Fruit fly (Drosophila melanogaster) whole organism, embryonic: ENCODE measurements around the gene CG31122.

ENCODE experiments used
- Blimp-1 ChIP-seq: fragments of 200-800 bp; sonication (Bioruptor generic); optimal IDR thresholded peaks from 3 replicates; lab custom pipeline; 2018; ENCODE audit warnings: missing biosample characterization, missing genetic modification characterization, mild to moderate bottlenecking, moderate library complexity, missing genetic modification reagents
- C15 ChIP-seq: fragments of 200-800 bp; sonication (Bioruptor generic); IDR thresholded peaks from 3 replicates; pipeline ENCODE4 v1.3.6; 2022; ENCODE audit warnings: missing biosample characterization, missing genetic modification characterization
- CG11398 ChIP-seq: fragments of 200-800 bp; sonication (Bioruptor generic); optimal IDR thresholded peaks from 2 replicates; lab custom pipeline; 2016; ENCODE audit warnings: missing biosample characterization, missing genetic modification characterization
- CG11695 ChIP-seq: fragments of 200-800 bp; sonication (Bioruptor generic); IDR thresholded peaks from 3 replicates; pipeline ENCODE4 v1.3.6; 2022; ENCODE audit warnings: missing biosample characterization, missing genetic modification characterization
- CG14667 ChIP-seq: fragments of 200-800 bp; sonication (Bioruptor generic); IDR thresholded peaks from 2 replicates; pipeline ENCODE4 v1.3.6; 2022; ENCODE audit warnings: missing biosample characterization, missing genetic modification characterization
- CG18476 ChIP-seq: fragments of 200-800 bp; sonication (Bioruptor generic); optimal IDR thresholded peaks from 2 replicates; lab custom pipeline; 2016; ENCODE audit warnings: missing biosample characterization, mild to moderate bottlenecking, missing genetic modification characterization
- CG2129 ChIP-seq: fragments of 200-800 bp; sonication (Bioruptor generic); IDR thresholded peaks from 2 replicates; pipeline ENCODE4 v1.3.6; 2022; ENCODE audit warnings: missing biosample characterization, missing genetic modification characterization; ENCODE audit not compliant: partially characterized antibody
- CG31224 ChIP-seq: fragments of 200-800 bp; sonication (Bioruptor generic); IDR thresholded peaks from 2 replicates; pipeline ENCODE4 v1.3.6; 2022; ENCODE audit warnings: missing biosample characterization, missing genetic modification characterization
- CG34376 ChIP-seq: fragments of 200-800 bp; sonication (Bioruptor generic); optimal IDR thresholded peaks from 2 replicates; lab custom pipeline; 2018; ENCODE audit warnings: missing biosample characterization, mild to moderate bottlenecking, missing genetic modification characterization
- CG42726 ChIP-seq: fragments of 200-800 bp; sonication (Bioruptor generic); IDR thresholded peaks from 2 replicates; pipeline ENCODE4 v1.3.6; 2022; ENCODE audit warnings: missing biosample characterization, missing genetic modification characterization; ENCODE audit not compliant: partially characterized antibody
- CG5245 ChIP-seq: fragments of 200-800 bp; sonication (Bioruptor generic); optimal IDR thresholded peaks from 3 replicates; lab custom pipeline; 2016; ENCODE audit warnings: missing biosample characterization, missing genetic modification characterization
- CG6254 ChIP-seq: fragments of 200-800 bp; sonication (Bioruptor generic); optimal IDR thresholded peaks from 3 replicates; lab custom pipeline; 2017; ENCODE audit warnings: mild to moderate bottlenecking, missing biosample characterization, missing genetic modification reagents, missing genetic modification characterization
- CG8478 ChIP-seq: fragments of >200 bp; optimal IDR thresholded peaks from 2 replicates; lab custom pipeline; 2018
- Dll ChIP-seq: fragments of 200-800 bp; sonication (Bioruptor generic); IDR thresholded peaks from 4 replicates; pipeline ENCODE4 v1.3.6; 2022; ENCODE audit warnings: missing biosample characterization, missing genetic modification characterization; ENCODE audit not compliant: partially characterized antibody
- Drgx ChIP-seq: fragments of 200-800 bp; sonication (Bioruptor generic); IDR thresholded peaks from 2 replicates; pipeline ENCODE4 v1.3.6; 2022; ENCODE audit warnings: missing biosample characterization, missing genetic modification characterization
- Elba2 ChIP-seq: fragments of 200-800 bp; sonication (Bioruptor generic); optimal IDR thresholded peaks from 3 replicates; lab custom pipeline; 2016; ENCODE audit warnings: missing biosample characterization, missing genetic modification characterization
- Gug ChIP-seq: fragments of 200-800 bp; sonication (Bioruptor generic); IDR thresholded peaks from 4 replicates; pipeline ENCODE4 v1.3.6; 2022; ENCODE audit warnings: missing biosample characterization, missing genetic modification characterization
- Kr ChIP-seq: fragments of 200-800 bp; sonication (Bioruptor generic); optimal IDR thresholded peaks from 2 replicates; lab custom pipeline; 2017; ENCODE audit warnings: missing biosample characterization, mild to moderate bottlenecking, missing genetic modification characterization
- Oaz ChIP-seq: fragments of 200-800 bp; sonication (Bioruptor generic); IDR thresholded peaks from 2 replicates; pipeline ENCODE4 v1.3.6; 2022; ENCODE audit warnings: missing biosample characterization, missing genetic modification characterization
- Pdp1 ChIP-seq, 2 experiments: fragments of 200-800 bp; sonication (Bioruptor generic); optimal IDR thresholded peaks; 3 replicates each; lab custom pipeline; 2016; ENCODE audit warnings: missing biosample characterization in 2 of 2, missing genetic modification characterization in 2 of 2, mild to moderate bottlenecking in 1 of 2, moderate library complexity in 1 of 2
- Ravus ChIP-seq: fragments of 200-800 bp; sonication (Bioruptor generic); IDR thresholded peaks from 2 replicates; pipeline ENCODE4 v1.3.6; 2022; ENCODE audit warnings: missing biosample characterization, missing genetic modification characterization
- Scr ChIP-seq: fragments of 200-800 bp; sonication (Bioruptor generic); IDR thresholded peaks from 2 replicates; pipeline ENCODE4 v1.3.6; 2022; ENCODE audit warnings: missing biosample characterization, missing genetic modification characterization; ENCODE audit not compliant: partially characterized antibody
- Spps ChIP-seq: fragments of 200-800 bp; sonication (Bioruptor generic); optimal IDR thresholded peaks from 2 replicates; lab custom pipeline; 2018; ENCODE audit warnings: missing biosample characterization, mild to moderate bottlenecking, missing genetic modification characterization
- Vsx1 ChIP-seq: fragments of 200-800 bp; sonication (Bioruptor generic); optimal IDR thresholded peaks from 2 replicates; lab custom pipeline; 2017; ENCODE audit warnings: missing biosample characterization, mild to moderate bottlenecking, missing genetic modification characterization, missing genetic modification reagents
- Xbp1 ChIP-seq: fragments of 200-800 bp; sonication (Bioruptor generic); optimal IDR thresholded peaks from 3 replicates; lab custom pipeline; 2016; ENCODE audit warnings: missing biosample characterization, mild to moderate bottlenecking, missing genetic modification characterization
- Xrp1 ChIP-seq: fragments of 200-800 bp; sonication (Bioruptor generic); IDR thresholded peaks from 2 replicates; pipeline ENCODE4 v1.3.6; 2022; ENCODE audit warnings: missing biosample characterization, missing genetic modification characterization
- amos ChIP-seq: fragments of 200-800 bp; sonication (Bioruptor generic); IDR thresholded peaks from 2 replicates; pipeline ENCODE4 v1.3.6; 2022; ENCODE audit warnings: missing biosample characterization, missing genetic modification characterization; ENCODE audit not compliant: partially characterized antibody
- ap ChIP-seq: fragments of 200-800 bp; sonication (Bioruptor generic); IDR thresholded peaks from 2 replicates; pipeline ENCODE4 v1.3.6; 2022; ENCODE audit warnings: missing biosample characterization, missing genetic modification characterization
- cato ChIP-seq: fragments of 200-800 bp; sonication (Bioruptor generic); optimal IDR thresholded peaks from 2 replicates; lab custom pipeline; 2016; ENCODE audit warnings: missing biosample characterization, missing genetic modification characterization, borderline replicate concordance
- ci ChIP-seq: fragments of 200-800 bp; sonication (Bioruptor generic); IDR thresholded peaks from 3 replicates; pipeline ENCODE4 v1.3.6; 2022; ENCODE audit warnings: missing biosample characterization, missing genetic modification characterization
- ewg ChIP-seq: fragments of 200-800 bp; sonication (Bioruptor generic); optimal IDR thresholded peaks from 3 replicates; lab custom pipeline; 2017; ENCODE audit warnings: mild to moderate bottlenecking, missing biosample characterization, missing genetic modification reagents, missing genetic modification characterization
- fu2 ChIP-seq: fragments of 200-800 bp; sonication (Bioruptor generic); optimal IDR thresholded peaks from 2 replicates; lab custom pipeline; 2016; ENCODE audit warnings: missing biosample characterization, missing genetic modification characterization
- gce ChIP-seq: fragments of 200-800 bp; sonication (Bioruptor generic); IDR thresholded peaks from 3 replicates; pipeline ENCODE4 v1.3.6; 2022; ENCODE audit warnings: missing biosample characterization, missing genetic modification characterization
- gro ChIP-seq: fragments of 200-800 bp; sonication (Bioruptor generic); optimal IDR thresholded peaks from 2 replicates; lab custom pipeline; 2016; ENCODE audit warnings: missing biosample characterization, missing genetic modification characterization
- gsb ChIP-seq: fragments of 200-800 bp; sonication (Bioruptor generic); IDR thresholded peaks from 2 replicates; pipeline ENCODE4 v1.3.6; 2022; ENCODE audit warnings: missing biosample characterization, missing genetic modification characterization
- gt ChIP-seq: fragments of 200-800 bp; sonication (Bioruptor generic); IDR thresholded peaks from 2 replicates; pipeline ENCODE4 v1.3.6; 2022; ENCODE audit warnings: missing biosample characterization, missing genetic modification characterization
- hth ChIP-seq: fragments of >200 bp; optimal IDR thresholded peaks from 2 replicates; lab custom pipeline; 2017; ENCODE audit warnings: inconsistent platforms
- lbe ChIP-seq: fragments of 200-800 bp; sonication (Bioruptor generic); optimal IDR thresholded peaks from 2 replicates; lab custom pipeline; 2016; ENCODE audit warnings: missing biosample characterization, mild to moderate bottlenecking, missing genetic modification characterization
- maf-S ChIP-seq: fragments of 200-800 bp; sonication (Bioruptor generic); optimal IDR thresholded peaks from 2 replicates; lab custom pipeline; 2016; ENCODE audit warnings: missing biosample characterization, missing genetic modification characterization
- nerfin-1 ChIP-seq: fragments of 200-800 bp; sonication (Bioruptor generic); optimal IDR thresholded peaks from 3 replicates; lab custom pipeline; 2019; ENCODE audit warnings: missing biosample characterization, mild to moderate bottlenecking, missing genetic modification characterization, moderate library complexity
- onecut ChIP-seq: fragments of 200-800 bp; sonication (Bioruptor generic); IDR thresholded peaks from 2 replicates; pipeline ENCODE4 v1.3.6; 2022; ENCODE audit warnings: missing biosample characterization, missing genetic modification characterization
- phol ChIP-seq: fragments of 200-800 bp; sonication (Bioruptor generic); optimal IDR thresholded peaks from 3 replicates; lab custom pipeline; 2018; ENCODE audit warnings: missing biosample characterization, mild to moderate bottlenecking, missing genetic modification characterization, moderate library complexity
- tup ChIP-seq: fragments of 200-800 bp; sonication (Bioruptor generic); optimal IDR thresholded peaks from 2 replicates; lab custom pipeline; 2016; ENCODE audit warnings: missing biosample characterization, mild to moderate bottlenecking, missing genetic modification characterization, moderate library complexity
- tx ChIP-seq: fragments of 200-800 bp; sonication (Bioruptor generic); optimal IDR thresholded peaks from 2 replicates; lab custom pipeline; 2016; ENCODE audit warnings: missing biosample characterization, missing genetic modification characterization
- vvl ChIP-seq: fragments of 200-800 bp; sonication (Bioruptor generic); IDR thresholded peaks from 2 replicates; pipeline ENCODE4 v1.3.6; 2022; ENCODE audit warnings: missing biosample characterization, missing genetic modification characterization
- yki ChIP-seq: fragments of >200 bp; optimal IDR thresholded peaks from 3 replicates; lab custom pipeline; 2018
- zfh1 ChIP-seq: fragments of 200-800 bp; sonication (Bioruptor generic); IDR thresholded peaks from 3 replicates; pipeline ENCODE4 v1.3.6; 2022; ENCODE audit warnings: missing biosample characterization, missing genetic modification characterization

Gene CG31122

dm6 chr3R:18412279-18413214 is at the start of gene CG31122 (continued):
- TF ChIP-seq Scr (GFP tag; lab: Robert Waterston, UW) (peak; percentile 98), maf-S (peak; percentile 32), C15 (GFP tag; lab: Robert Waterston, UW) (no peak), CG11398 (GFP tag; lab: Kevin White, UChicago) (peak; percentile 28), CG5245 (GFP tag; lab: Kevin White, UChicago) (peak; percentile 2), yki (lab: Kevin White, UChicago) (no peak), tx (peak; percentile 0), Blimp-1 (GFP tag; lab: Kevin White, UChicago) (peak; percentile 66), Xbp1 (peak; percentile 48), CG31224 (no peak)

- no peak for TF ChIP-seq Spps
- TF ChIP-seq gt: no peak
- no peak for TF ChIP-seq cato (GFP tag; lab: Kevin White, UChicago)
- no peak for TF ChIP-seq Kr (GFP tag; lab: Kevin White, UChicago)
- no peak for TF ChIP-seq onecut
- no peak for TF ChIP-seq fu2
- TF ChIP-seq tup (GFP tag; lab: Kevin White, UChicago): no peak
- no peak for TF ChIP-seq Gug (GFP tag; lab: Robert Waterston, UW)
- TF ChIP-seq phol: no peak
- TF ChIP-seq Oaz (GFP tag; lab: Robert Waterston, UW): no peak
- TF ChIP-seq ci (GFP tag; lab: Robert Waterston, UW): no peak
- no peak for TF ChIP-seq Vsx1 (GFP tag; lab: Kevin White, UChicago)
- no peak for TF ChIP-seq lbe (GFP tag; lab: Kevin White, UChicago)
- TF ChIP-seq Drgx (GFP tag; lab: Robert Waterston, UW): no peak
Measured at dm6 chr3R:18458912-18459311, 46.2 kb upstream of the CG31122 start.

DNA sequence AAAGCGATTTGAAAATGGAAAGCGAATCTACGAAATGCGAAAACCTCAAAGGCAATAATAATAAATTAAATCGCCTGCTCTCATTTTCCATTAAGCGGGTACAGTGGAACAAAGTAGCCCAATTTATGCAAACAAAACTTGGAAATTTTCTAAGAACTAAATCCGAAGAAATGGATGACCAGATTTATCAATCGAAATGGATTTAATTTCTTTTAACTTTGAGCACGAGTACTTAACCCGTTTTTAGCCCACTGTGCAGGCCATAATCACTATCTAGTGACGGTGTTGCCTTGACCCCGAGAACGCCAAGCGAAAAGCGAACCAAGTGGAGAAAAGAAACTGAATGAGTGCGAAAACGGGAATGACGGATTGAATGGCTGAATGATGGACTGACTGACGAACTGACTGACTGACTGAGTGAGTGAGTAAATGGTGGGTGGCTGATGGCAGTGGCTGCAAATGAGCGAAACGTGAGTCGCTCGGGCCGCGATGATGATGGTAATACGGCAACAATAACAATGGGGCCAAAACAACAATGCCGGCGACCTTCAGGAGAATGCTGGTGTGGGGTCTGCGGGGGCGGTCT is 43.6 kb upstream of the CG31122 start:
- TF ChIP-seq Xrp1 (GFP tag; lab: Robert Waterston, UW): no peak
- no peak for TF ChIP-seq CG42726 (GFP tag; lab: Robert Waterston, UW)
- no peak; the same call in 2 of the 3 replicates for TF ChIP-seq CG11695
- TF ChIP-seq CG14667: peak; percentile 9; the same call in 1 of the 2 replicates
- TF ChIP-seq Pdp1 (GFP tag; optimal IDR thresholded peaks at IDR 0.05; lab: Kevin White, UChicago): peak in 1 of 2 experiments; percentile 45
- no peak for TF ChIP-seq amos (GFP tag; lab: Robert Waterston, UW)
- peak; percentile 5; the same call in 1 of the 2 replicates for TF ChIP-seq Ravus
- TF ChIP-seq CG34376: no peak
- no peak for TF ChIP-seq CG6254 (GFP tag; lab: Kevin White, UChicago)
- no peak for TF ChIP-seq hth (lab: Kevin White, UChicago)
- no peak for TF ChIP-seq nerfin-1 (tag; lab: Kevin White, UChicago)
- peak; percentile 54; the same call in 1 of the 3 replicates for TF ChIP-seq zfh1 (GFP tag; lab: Robert Waterston, UW)
- TF ChIP-seq ci (GFP tag; lab: Robert Waterston, UW): peak; percentile 64; the same call in 1 of the 3 replicates
- no peak for TF ChIP-seq ewg (GFP tag; lab: Kevin White, UChicago)
- no peak for TF ChIP-seq CG8478 (lab: Kevin White, UChicago)
- no peak for TF ChIP-seq Elba2 (GFP tag; lab: Kevin White, UChicago)
- TF ChIP-seq Dll (GFP tag; lab: Robert Waterston, UW): no peak
- 0 out of 3 replicates have a peak, but pooled peaks have one; percentile 11 for TF ChIP-seq gce
- TF ChIP-seq CG18476 (GFP tag; lab: Kevin White, UChicago): no peak
- TF ChIP-seq ap (GFP tag; lab: Robert Waterston, UW): peak; percentile 35
- no peak; the same call in 1 of the 2 replicates for TF ChIP-seq vvl
- no peak for TF ChIP-seq CG2129 (GFP tag; lab: Robert Waterston, UW)
- peak; percentile 28 for TF ChIP-seq gro (GFP tag; lab: Kevin White, UChicago)
- TF ChIP-seq gsb (GFP tag; lab: Robert Waterston, UW): no peak
